Worm (Caenorhabditis elegans) whole organism, late embryonic: ENCODE results near the gene fbxb-103.

Experiments
- ahr-1 ChIP-seq: sonication (generic microtip); optimal IDR thresholded peaks from 2 replicates; lab custom pipeline; 2016; ENCODE audit warnings: missing genetic modification characterization, missing compliant biosample characterization
- ama-1 ChIP-seq: fragments of 150-350 bp; optimal IDR thresholded peaks from 2 replicates; lab custom pipeline; 2014
- ceh-14 ChIP-seq: sonication (generic microtip); optimal IDR thresholded peaks from 2 replicates; lab custom pipeline; 2016; ENCODE audit warnings: missing genotype, missing genetic modification characterization, missing compliant biosample characterization
- ceh-24 ChIP-seq: sonication (generic microtip); optimal IDR thresholded peaks from 2 replicates; lab custom pipeline; 2016; ENCODE audit warnings: mild to moderate bottlenecking, missing genetic modification characterization, missing compliant biosample characterization
- lim-6 ChIP-seq: sonication (generic microtip); optimal IDR thresholded peaks from 2 replicates; lab custom pipeline; 2016; ENCODE audit warnings: missing genetic modification characterization, missing compliant biosample characterization
- lin-11 ChIP-seq: fragments of 200-800 bp; sonication (Bioruptor generic); optimal IDR thresholded peaks from 2 replicates; lab custom pipeline; 2018; ENCODE audit warnings: mild to moderate bottlenecking, missing genetic modification characterization, missing compliant biosample characterization
- nfya-1 ChIP-seq: sonication (generic microtip); optimal IDR thresholded peaks from 2 replicates; lab custom pipeline; 2017; ENCODE audit warnings: missing genetic modification characterization, mild to moderate bottlenecking, missing compliant biosample characterization, antibody characterized with exemption, moderate library complexity
- nhr-11 ChIP-seq: fragments of 150-350 bp; optimal IDR thresholded peaks from 2 replicates; lab custom pipeline; 2014; ENCODE audit warnings: missing biosample characterization, missing genetic modification characterization
- odd-2 ChIP-seq: sonication (generic microtip); optimal IDR thresholded peaks from 2 replicates; lab custom pipeline; 2017; ENCODE audit warnings: antibody characterized with exemption, mild to moderate bottlenecking, missing genetic modification characterization, missing compliant biosample characterization
- pag-3 ChIP-seq: sonication (generic microtip); optimal IDR thresholded peaks from 2 replicates; lab custom pipeline; 2016; ENCODE audit warnings: missing compliant biosample characterization, missing genetic modification characterization, borderline replicate concordance
- syd-9 ChIP-seq: sonication (generic microtip); optimal IDR thresholded peaks from 2 replicates; lab custom pipeline; 2016; ENCODE audit warnings: mild to moderate bottlenecking, missing genetic modification characterization, moderate library complexity, missing compliant biosample characterization
- ztf-16 ChIP-seq: sonication (generic microtip); optimal IDR thresholded peaks from 2 replicates; lab custom pipeline; 2017; ENCODE audit warnings: missing genetic modification characterization, missing compliant biosample characterization

DNA sequence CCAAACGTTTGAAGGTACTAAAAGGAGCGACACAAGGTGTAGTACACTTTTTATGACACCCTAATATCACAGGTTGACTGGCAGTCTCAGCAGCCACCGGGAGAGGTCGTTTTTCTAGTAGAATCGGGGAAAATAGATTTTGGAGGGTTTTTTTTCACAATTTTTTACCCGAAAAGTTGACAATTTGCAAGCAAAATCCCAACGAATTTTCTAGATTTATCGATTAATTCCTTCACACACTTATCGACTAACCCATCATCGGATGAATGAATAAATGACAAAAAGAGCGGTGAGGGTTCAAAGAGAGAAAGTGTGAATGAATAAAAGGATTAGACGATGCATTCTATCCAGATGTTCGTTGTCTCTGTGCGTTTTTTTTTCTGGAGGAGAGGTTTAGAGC, 49.0 kb downstream of the fbxb-103 start:
- TF ChIP-seq ama-1 (no peak), syd-9 (tag; lab: Kevin White, UChicago) (no peak), odd-2 (tag; lab: Kevin White, UChicago) (no peak), nfya-1 (tag; lab: Kevin White, UChicago) (no peak), lin-11 (tag; lab: Kevin White, UChicago) (no peak), ceh-24 (tag; lab: Kevin White, UChicago) (no peak), ztf-16 (no peak), nhr-11 (tag; lab: Kevin White, UChicago) (no peak), pag-3 (no peak), ahr-1 (no peak), lim-6 (tag; lab: Kevin White, UChicago) (no peak), ceh-14 (no peak)
